Fruit fly (Drosophila melanogaster) Kc167 (cell line): Measurements from ENCODE around the gene CG31600.

Experiments used
- Myc ChIP-seq: fragments of >200 bp; optimal IDR thresholded peaks from 2 replicates; lab custom pipeline; 2017; ENCODE audit warnings: missing external identifiers
- Sin3A ChIP-seq: fragments of >200 bp; optimal IDR thresholded peaks from 2 replicates; lab custom pipeline; 2018; ENCODE audit warnings: missing external identifiers
- h ChIP-seq: fragments of >200 bp; optimal IDR thresholded peaks from 3 replicates; lab custom pipeline; 2018; ENCODE audit warnings: missing external identifiers
- insv ChIP-seq: fragments of >200 bp; optimal IDR thresholded peaks from 3 replicates; lab custom pipeline; 2018; ENCODE audit warnings: missing external identifiers
- psq ChIP-seq: fragments of >200 bp; optimal IDR thresholded peaks from 2 replicates; lab custom pipeline; 2017; ENCODE audit warnings: missing external identifiers
- ttk ChIP-seq: sonication (Bioruptor generic); optimal IDR thresholded peaks from 2 replicates; lab custom pipeline; 2017; ENCODE audit warnings: missing external identifiers

dm6 chr2L:21899001-21899715, 16.0 kb downstream of the CG31600 start:
- TF ChIP-seq insv (lab: Kevin White, UChicago) (no peak), h (lab: Kevin White, UChicago) (no peak), psq (lab: Kevin White, UChicago) (no peak), Myc (lab: Kevin White, UChicago) (no peak), ttk (lab: Kevin White, UChicago) (no peak), Sin3A (lab: Kevin White, UChicago) (no peak)
